Worm (Caenorhabditis elegans) whole organism, young adult: Measurements from ENCODE around the gene gcy-9.

ENCODE experiments used
- F23B12.7 ChIP-seq: sonication (generic microtip); optimal IDR thresholded peaks from 2 replicates; lab custom pipeline; 2017; ENCODE audit warnings: missing genetic modification characterization, mild to moderate bottlenecking, missing compliant biosample characterization, antibody characterized with exemption, moderate library complexity; ENCODE audit not compliant: insufficient read depth
- ama-1 ChIP-seq, 3 experiments: fragments of 150-350 bp in 1 of 3; sonication (generic microtip) in 2 of 3; optimal IDR thresholded peaks; 2 replicates each; lab custom pipeline; 2014 to 2018; ENCODE audit warnings: missing biosample characterization in 2 of 3, missing genetic modification characterization in 2 of 3, missing genetic modification reagents in 2 of 3
- hmg-20 ChIP-seq: fragments of 200-800 bp; sonication (Bioruptor generic); IDR thresholded peaks from 2 replicates; pipeline ENCODE4 v1.3.6; 2022; ENCODE audit warnings: missing genetic modification reagents, missing genetic modification characterization, missing compliant biosample characterization
- ztf-25 ChIP-seq: fragments of 200-800 bp; sonication (Bioruptor generic); IDR thresholded peaks from 2 replicates; pipeline ENCODE4 v1.3.6; 2022; ENCODE audit warnings: missing genetic modification reagents, missing genetic modification characterization, missing compliant biosample characterization

ce11 chrX:11317939-11318338 is 19.7 kb downstream of the gcy-9 start, which contains the start of gene hizr-1:
- TF ChIP-seq F23B12.7 (no peak), ama-1 (optimal IDR thresholded peaks at IDR 0.05; lab: Kevin White, UChicago) (no peak), ama-1 (GFP tag; optimal IDR thresholded peaks at IDR 0.05; lab: Kevin White, UChicago) (no peak), ztf-25 (GFP tag; lab: Robert Waterston, UW) (no peak), hmg-20 (no peak)
